Worm (Caenorhabditis elegans) whole organism, L1 larva: ENCODE results near the gene clec-227.

Experiments
- C04F5.9 ChIP-seq: sonication (generic microtip); optimal IDR thresholded peaks from 2 replicates; lab custom pipeline; 2016; ENCODE audit warnings: missing genetic modification characterization, missing compliant biosample characterization
- C34B4.2 ChIP-seq: sonication (generic microtip); optimal IDR thresholded peaks from 2 replicates; lab custom pipeline; 2017; ENCODE audit warnings: mild to moderate bottlenecking, missing genetic modification characterization, missing compliant biosample characterization
- F16B12.6 ChIP-seq: fragments of 150-350 bp; optimal IDR thresholded peaks from 2 replicates; lab custom pipeline; 2014; ENCODE audit warnings: missing biosample characterization, missing genetic modification characterization
- aly-2 ChIP-seq: fragments of 150-350 bp; optimal IDR thresholded peaks from 2 replicates; lab custom pipeline; 2014; ENCODE audit warnings: missing biosample characterization, missing genetic modification characterization
- blmp-1 ChIP-seq: fragments of 150-350 bp; optimal IDR thresholded peaks from 2 replicates; lab custom pipeline; 2014; ENCODE audit warnings: missing biosample characterization, missing genetic modification characterization
- ceh-63 ChIP-seq: fragments of 200-800 bp; sonication (Bioruptor generic); optimal IDR thresholded peaks from 2 replicates; lab custom pipeline; 2018; ENCODE audit warnings: mild to moderate bottlenecking, missing genetic modification characterization, missing compliant biosample characterization
- ceh-88 ChIP-seq: fragments of 200-800 bp; sonication (Bioruptor generic); IDR thresholded peaks from 2 replicates; pipeline ENCODE4 v1.3.6; 2022; ENCODE audit warnings: missing genetic modification characterization, missing compliant biosample characterization
- ceh-90 ChIP-seq: sonication (generic microtip); optimal IDR thresholded peaks from 2 replicates; lab custom pipeline; 2016; ENCODE audit warnings: missing genetic modification characterization, missing compliant biosample characterization
- dsc-1 ChIP-seq: sonication (generic microtip); optimal IDR thresholded peaks from 2 replicates; lab custom pipeline; 2016; ENCODE audit warnings: mild to moderate bottlenecking, missing genetic modification characterization, missing compliant biosample characterization
- efl-3 ChIP-seq: fragments of 200-800 bp; sonication (Bioruptor generic); optimal IDR thresholded peaks from 2 replicates; lab custom pipeline; 2018; ENCODE audit warnings: mild to moderate bottlenecking, missing genetic modification characterization, missing compliant biosample characterization
- egl-13 ChIP-seq: sonication (generic microtip); optimal IDR thresholded peaks from 2 replicates; lab custom pipeline; 2016; ENCODE audit warnings: missing genotype, missing genetic modification reagents, missing genetic modification characterization, missing compliant biosample characterization
- elt-2 ChIP-seq: sonication (generic microtip); optimal IDR thresholded peaks from 2 replicates; lab custom pipeline; 2016; ENCODE audit warnings: missing genetic modification characterization, mild to moderate bottlenecking, inconsistent platforms, missing compliant biosample characterization, missing genetic modification reagents
- elt-3 ChIP-seq, 6 experiments: fragments of 150-350 bp in 1 of 6; sonication (generic microtip); optimal IDR thresholded peaks; 2 replicates each; lab custom pipeline; 2017 to 2018; ENCODE audit warnings: missing biosample characterization in 6 of 6, missing genetic modification characterization in 6 of 6, inconsistent platforms in 1 of 6
- fkh-4 ChIP-seq: sonication (generic microtip); optimal IDR thresholded peaks from 2 replicates; lab custom pipeline; 2016; ENCODE audit warnings: missing compliant biosample characterization, missing genetic modification characterization, borderline replicate concordance
- fos-1 ChIP-seq: fragments of 150-350 bp; optimal IDR thresholded peaks from 2 replicates; lab custom pipeline; 2014; ENCODE audit warnings: missing biosample characterization, missing genetic modification characterization
- grh-1 ChIP-seq: fragments of 200-800 bp; sonication (Bioruptor generic); IDR thresholded peaks from 2 replicates; pipeline ENCODE4 v1.3.6; 2022; ENCODE audit warnings: missing genetic modification reagents, missing genetic modification characterization, missing compliant biosample characterization
- hlh-17 ChIP-seq: fragments of 200-800 bp; sonication (Bioruptor generic); optimal IDR thresholded peaks from 2 replicates; lab custom pipeline; 2018; ENCODE audit warnings: missing genetic modification characterization, mild to moderate bottlenecking, missing compliant biosample characterization, moderate library complexity, borderline replicate concordance
- irx-1 ChIP-seq: sonication (generic microtip); optimal IDR thresholded peaks from 2 replicates; lab custom pipeline; 2016; ENCODE audit warnings: missing genetic modification characterization, missing compliant biosample characterization
- isw-1 ChIP-seq: fragments of 200-800 bp; sonication (Bioruptor generic); IDR thresholded peaks from 2 replicates; pipeline ENCODE4 v1.3.6; 2022; ENCODE audit warnings: missing genetic modification characterization, missing compliant biosample characterization
- lin-13 ChIP-seq: fragments of 150-350 bp; optimal IDR thresholded peaks from 2 replicates; lab custom pipeline; 2014; ENCODE audit warnings: missing biosample characterization, missing genetic modification reagents, missing genetic modification characterization
- lin-14 ChIP-seq: fragments of 200-800 bp; sonication (Bioruptor generic); optimal IDR thresholded peaks from 2 replicates; lab custom pipeline; 2018; ENCODE audit warnings: mild to moderate bottlenecking, missing genetic modification characterization, moderate library complexity, missing compliant biosample characterization
- lin-15B ChIP-seq: fragments of 150-350 bp; sonication (generic microtip); optimal IDR thresholded peaks from 3 replicates; lab custom pipeline; 2014; ENCODE audit warnings: missing biosample characterization, missing genetic modification characterization
- lin-35 ChIP-seq, 2 experiments: fragments of 150-350 bp; optimal IDR thresholded peaks; 2 replicates each; lab custom pipeline; 2014; ENCODE audit warnings: missing biosample characterization in 2 of 2, missing genetic modification characterization in 2 of 2, missing genetic modification reagents in 2 of 2
- lin-39 ChIP-seq: fragments of 150-350 bp; optimal IDR thresholded peaks from 2 replicates; lab custom pipeline; 2014; ENCODE audit warnings: missing biosample characterization, missing genetic modification reagents, missing genetic modification characterization
- lsy-2 ChIP-seq, 2 experiments: fragments of 150-350 bp; optimal IDR thresholded peaks; 2 replicates each; lab custom pipeline; 2014; ENCODE audit warnings: missing biosample characterization in 2 of 2, missing genetic modification characterization in 2 of 2
- mab-9 ChIP-seq: fragments of 200-800 bp; sonication (Bioruptor generic); IDR thresholded peaks from 2 replicates; pipeline ENCODE4 v1.3.6; 2022; ENCODE audit warnings: missing genetic modification reagents, missing genetic modification characterization, missing compliant biosample characterization
- mdl-1 ChIP-seq, 2 experiments: fragments of 150-350 bp; optimal IDR thresholded peaks; 2 replicates each; lab custom pipeline; 2014 to 2017; ENCODE audit warnings: missing biosample characterization in 2 of 2, missing genetic modification characterization in 2 of 2, inconsistent platforms in 1 of 2
- mep-1 ChIP-seq: fragments of 150-350 bp; optimal IDR thresholded peaks from 2 replicates; lab custom pipeline; 2014; ENCODE audit warnings: missing biosample characterization, missing genetic modification characterization
- nhr-11 ChIP-seq: fragments of 150-350 bp; optimal IDR thresholded peaks from 2 replicates; lab custom pipeline; 2014; ENCODE audit warnings: missing biosample characterization, missing genetic modification characterization
- nhr-20 ChIP-seq: sonication (generic microtip); optimal IDR thresholded peaks from 2 replicates; lab custom pipeline; 2016; ENCODE audit warnings: mild to moderate bottlenecking, missing genetic modification characterization, missing compliant biosample characterization
- nhr-237 ChIP-seq: fragments of 150-350 bp; optimal IDR thresholded peaks from 2 replicates; lab custom pipeline; 2014; ENCODE audit warnings: missing biosample characterization, missing genetic modification characterization
- nhr-76 ChIP-seq: sonication (generic microtip); optimal IDR thresholded peaks from 2 replicates; lab custom pipeline; 2017; ENCODE audit warnings: missing biosample characterization, missing genetic modification characterization
- nhr-84 ChIP-seq: sonication (generic microtip); optimal IDR thresholded peaks from 2 replicates; lab custom pipeline; 2017; ENCODE audit warnings: missing biosample characterization, missing genetic modification characterization
- nhr-85 ChIP-seq: sonication (generic microtip); peaks from one replicate; lab custom pipeline; 2016; ENCODE audit warnings: missing genetic modification characterization, inconsistent platforms, missing compliant biosample characterization
- pag-3 ChIP-seq: sonication (generic microtip); optimal IDR thresholded peaks from 2 replicates; lab custom pipeline; 2017; ENCODE audit warnings: missing genetic modification characterization, mild to moderate bottlenecking, missing compliant biosample characterization, antibody characterized with exemption, borderline replicate concordance; ENCODE audit not compliant: insufficient read depth
- pqm-1 ChIP-seq: sonication (generic microtip); optimal IDR thresholded peaks from 3 replicates; lab custom pipeline; 2017; ENCODE audit warnings: missing biosample characterization, missing genetic modification characterization
- snpc-4 ChIP-seq: fragments of 150-350 bp; optimal IDR thresholded peaks from 2 replicates; lab custom pipeline; 2014; ENCODE audit warnings: missing biosample characterization, missing genetic modification characterization
- snu-23 ChIP-seq: sonication (generic microtip); optimal IDR thresholded peaks from 2 replicates; lab custom pipeline; 2016; ENCODE audit warnings: missing genetic modification characterization, missing compliant biosample characterization
- sox-4 ChIP-seq: sonication (generic microtip); optimal IDR thresholded peaks from 2 replicates; lab custom pipeline; 2016; ENCODE audit warnings: missing genetic modification characterization, missing compliant biosample characterization
- unc-62 ChIP-seq: fragments of 150-350 bp; optimal IDR thresholded peaks from 2 replicates; lab custom pipeline; 2014; ENCODE audit warnings: missing biosample characterization, missing genetic modification reagents, missing genetic modification characterization
- unc-98 ChIP-seq: fragments of 200-800 bp; sonication (Bioruptor generic); IDR thresholded peaks from 2 replicates; pipeline ENCODE4 v1.3.6; 2022; ENCODE audit warnings: missing genetic modification characterization, missing compliant biosample characterization
- vab-15 ChIP-seq: sonication (generic microtip); optimal IDR thresholded peaks from 2 replicates; lab custom pipeline; 2017; ENCODE audit warnings: missing genotype, mild to moderate bottlenecking, missing genetic modification characterization, missing compliant biosample characterization
- zag-1 ChIP-seq: fragments of 150-350 bp; optimal IDR thresholded peaks from 2 replicates; lab custom pipeline; 2014; ENCODE audit warnings: missing biosample characterization, missing genetic modification characterization
- ztf-11 ChIP-seq, 2 experiments: sonication (generic microtip); optimal IDR thresholded peaks; 2 replicates each; lab custom pipeline; 2016 to 2017; ENCODE audit warnings: missing genetic modification characterization in 2 of 2, missing biosample characterization in 1 of 2, missing compliant biosample characterization in 1 of 2

The clec-227 gene

DNA sequence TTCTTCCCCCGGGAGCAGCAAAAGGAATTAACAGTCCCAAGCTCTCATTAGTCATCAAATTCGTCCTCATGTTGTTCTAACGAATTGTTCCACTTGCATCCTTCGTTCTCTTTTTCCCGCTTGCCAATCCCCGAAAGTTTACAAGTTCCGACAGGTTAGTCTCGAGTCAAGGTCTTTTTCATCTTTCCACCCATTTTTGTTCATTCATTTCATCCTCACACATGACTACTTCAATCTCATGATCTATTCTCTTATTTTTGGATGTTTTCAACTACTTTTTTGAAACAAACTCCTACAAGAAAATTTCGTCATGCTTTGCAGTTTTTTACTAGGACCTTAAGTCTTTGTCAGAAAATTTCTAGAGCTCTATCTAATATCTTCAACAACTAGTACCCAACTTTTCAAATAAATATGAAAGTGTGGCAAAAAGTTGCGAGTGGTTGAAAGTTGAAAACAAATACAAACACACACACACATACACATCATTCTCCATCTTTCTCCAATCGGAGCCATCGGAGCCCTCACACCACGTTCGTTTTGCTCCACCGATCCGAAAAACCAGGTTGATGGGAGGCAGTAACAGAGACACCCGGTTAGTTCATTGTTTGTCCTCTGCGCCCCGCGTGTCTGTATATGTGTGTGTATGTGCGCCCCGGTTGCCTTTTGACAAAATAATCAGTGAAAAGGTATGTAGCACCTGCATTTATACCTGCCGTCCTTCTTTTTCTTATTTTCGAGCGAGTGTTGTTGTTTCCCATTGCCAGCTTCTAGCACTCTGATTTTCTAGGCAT, 26.9 kb downstream of the clec-227 start (continued):
- TF ChIP-seq aly-2 (tag; lab: Kevin White, UChicago): no peak
- peak in 1 of 2 experiments; percentile 46 for TF ChIP-seq lin-35 (GFP tag; optimal IDR thresholded peaks at IDR 0.05; lab: Kevin White, UChicago)
- TF ChIP-seq snu-23 (GFP tag; lab: Kevin White, UChicago): peak; percentile 17
- TF ChIP-seq nhr-20 (tag; lab: Kevin White, UChicago): peak; percentile 39
- TF ChIP-seq lin-15B (tag; lab: Kevin White, UChicago): no peak
- TF ChIP-seq ztf-11 (tag; optimal IDR thresholded peaks at IDR 0.05; lab: Kevin White, UChicago): no peak
- TF ChIP-seq, all 84 proteins: peak for 11

DNA sequence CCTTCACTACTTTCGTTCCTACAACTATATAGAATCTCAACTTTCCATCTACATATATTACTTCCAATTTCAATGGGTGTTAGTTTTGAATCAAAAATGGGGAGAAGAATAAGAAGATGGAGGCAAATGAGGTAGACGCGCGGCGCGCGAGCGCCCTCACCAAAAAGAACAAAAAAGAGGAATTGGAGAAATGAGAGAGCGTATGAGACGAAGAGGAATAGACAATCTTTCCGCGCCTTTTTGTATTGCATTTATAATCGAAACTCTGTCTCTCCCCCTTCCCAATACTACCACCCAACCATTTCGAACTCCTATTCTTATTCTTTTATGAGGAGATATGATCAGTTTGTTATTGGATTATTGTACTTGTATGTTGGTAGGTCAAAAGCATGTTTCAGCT, 28.2 kb downstream of the clec-227 start:
- peak; percentile 53 for TF ChIP-seq lin-14
- TF ChIP-seq unc-98 (GFP tag; lab: Robert Waterston, UW): no peak
- TF ChIP-seq blmp-1 (tag; lab: Kevin White, UChicago): peak; percentile 57
- TF ChIP-seq irx-1 (tag; lab: Kevin White, UChicago): peak; percentile 13
- peak; percentile 0 for TF ChIP-seq mep-1 (tag; lab: Kevin White, UChicago)

DNA sequence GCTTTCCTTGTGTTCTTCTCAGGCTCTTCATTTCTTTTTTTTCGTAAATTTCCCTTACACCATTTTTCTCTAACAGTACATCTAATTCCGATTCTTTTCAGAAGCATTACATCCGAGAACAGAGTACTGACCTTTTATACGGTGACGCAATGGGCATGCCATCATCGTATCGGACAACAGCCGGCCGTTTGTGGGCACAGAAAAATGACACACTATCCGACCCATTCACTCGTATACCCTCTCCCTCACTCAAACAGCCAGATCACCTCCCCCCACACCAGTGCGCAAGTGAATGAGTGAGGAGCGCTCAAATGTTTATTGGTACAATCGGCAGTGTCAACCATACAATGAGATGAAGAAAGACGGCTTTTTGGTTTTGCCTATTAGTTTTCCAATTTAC, 28.8 kb downstream of the clec-227 start, which contains the start of gene R02D5.24:
Gene R02D5.24 (plus strand): TSS at position 205 of the 400 bp plus-strand sequence.
- peak; percentile 1 for TF ChIP-seq mep-1 (tag; lab: Kevin White, UChicago)
- 0 out of 2 replicates have a peak, but pooled peaks have one; percentile 7 for TF ChIP-seq grh-1 (GFP tag; lab: Robert Waterston, UW)
- TF ChIP-seq blmp-1 (tag; lab: Kevin White, UChicago): peak; percentile 30
- peak; percentile 35 for TF ChIP-seq lin-14
- TF ChIP-seq vab-15 (tag; lab: Kevin White, UChicago): no peak

DNA sequence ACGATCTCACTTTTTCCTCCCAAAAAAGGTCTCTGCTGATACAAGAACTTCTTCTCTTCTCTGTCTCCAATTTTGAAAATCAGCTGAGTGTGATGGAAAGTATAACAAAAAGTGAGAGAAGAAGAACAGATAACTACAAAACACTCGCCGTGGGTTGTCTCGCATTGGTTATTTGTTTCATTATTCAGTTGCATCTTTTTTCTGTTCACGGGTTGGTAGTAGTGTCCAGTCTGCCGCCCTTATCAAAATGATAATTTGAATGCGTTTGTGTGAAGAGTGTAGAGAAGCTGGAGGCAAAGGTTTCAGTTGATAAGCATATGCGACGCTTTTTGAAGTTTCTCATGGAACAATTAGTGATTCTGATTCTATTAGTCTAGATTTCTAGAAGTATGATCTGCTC, 30.7 kb downstream of the clec-227 start:
- TF ChIP-seq dsc-1 (tag; lab: Kevin White, UChicago): no peak
- TF ChIP-seq ztf-11 (tag; optimal IDR thresholded peaks at IDR 0.05; lab: Kevin White, UChicago): no peak
- TF ChIP-seq unc-62 (GFP tag; lab: Kevin White, UChicago): no peak
- no peak for TF ChIP-seq C04F5.9 (tag; lab: Kevin White, UChicago)
- TF ChIP-seq lin-13 (GFP tag; lab: Kevin White, UChicago): no peak
- TF ChIP-seq efl-3 (GFP tag; lab: Kevin White, UChicago): no peak
- peak in 1 of 2 experiments; percentile 51 for TF ChIP-seq lin-35 (GFP tag; optimal IDR thresholded peaks at IDR 0.05; lab: Kevin White, UChicago)
- TF ChIP-seq nhr-237 (tag; lab: Kevin White, UChicago): no peak
- no peak for TF ChIP-seq ceh-63
- TF ChIP-seq isw-1 (GFP tag; lab: Robert Waterston, UW): no peak
- peak; percentile 47 for TF ChIP-seq nhr-85 (tag; lab: Kevin White, UChicago)
- TF ChIP-seq ceh-90 (tag; lab: Kevin White, UChicago): no peak
- no peak for TF ChIP-seq fos-1 (tag; lab: Kevin White, UChicago)
- TF ChIP-seq lin-39 (tag; lab: Kevin White, UChicago): no peak
- TF ChIP-seq zag-1 (tag; lab: Kevin White, UChicago): no peak
- no peak for TF ChIP-seq pag-3
- TF ChIP-seq ceh-88: no peak
- TF ChIP-seq hlh-17 (GFP tag; lab: Kevin White, UChicago): no peak
- no peak for TF ChIP-seq unc-98 (GFP tag; lab: Robert Waterston, UW)
- peak; percentile 54 for TF ChIP-seq lin-14
- no peak for TF ChIP-seq fkh-4 (tag; lab: Kevin White, UChicago)
- peak; percentile 15 for TF ChIP-seq pqm-1 (tag; lab: Kevin White, UChicago)
- TF ChIP-seq snpc-4: no peak
- no peak for TF ChIP-seq nhr-76 (tag; lab: Kevin White, UChicago)
- TF ChIP-seq elt-2 (tag; lab: Kevin White, UChicago): peak; percentile 83
- TF ChIP-seq nhr-84: no peak
- no peak for TF ChIP-seq F16B12.6 (tag; lab: Kevin White, UChicago)
- TF ChIP-seq elt-3 (tag; optimal IDR thresholded peaks at IDR 0.05; lab: Kevin White, UChicago): peak in 1 of 6 experiments; percentile 42
- TF ChIP-seq vab-15 (tag; lab: Kevin White, UChicago): no peak
- TF ChIP-seq egl-13 (tag; lab: Kevin White, UChicago): no peak
- peak; percentile 88 for TF ChIP-seq blmp-1 (tag; lab: Kevin White, UChicago)
- peak in 1 of 2 experiments; percentile 17 for TF ChIP-seq lsy-2 (tag; optimal IDR thresholded peaks at IDR 0.05; lab: Kevin White, UChicago)
- TF ChIP-seq nhr-11 (tag; lab: Kevin White, UChicago): no peak
- TF ChIP-seq mab-9 (GFP tag; lab: Robert Waterston, UW): no peak
- TF ChIP-seq sox-4 (tag; lab: Kevin White, UChicago): no peak
- no peak for TF ChIP-seq C34B4.2 (tag; lab: Kevin White, UChicago)
- no peak for TF ChIP-seq mdl-1 (tag; optimal IDR thresholded peaks at IDR 0.05; lab: Kevin White, UChicago)
